Fruit fly (Drosophila melanogaster): ENCODE results near the gene CASK.

DNA sequence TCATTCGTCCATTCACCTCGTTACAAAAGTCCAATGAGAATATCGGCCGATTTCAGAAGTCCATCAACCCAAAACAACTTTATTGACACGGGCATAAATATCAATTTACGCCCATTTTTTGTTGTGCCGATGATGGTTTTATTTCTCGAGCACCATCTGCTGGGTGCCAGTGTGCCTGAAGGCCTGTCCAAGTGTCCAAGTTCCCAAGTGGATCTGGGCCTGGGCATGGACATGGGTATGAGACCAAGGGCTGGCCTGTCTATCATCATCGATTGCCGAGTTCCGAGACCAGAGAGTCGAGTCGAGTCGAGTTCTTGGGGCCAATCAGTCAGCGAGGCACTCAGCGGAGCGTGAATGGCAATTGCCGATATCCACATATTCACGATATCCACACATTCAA lies 9.7 kb upstream of the CASK start, which contains the start of gene Gr93a:
- TF ChIP-seq insv (optimal IDR thresholded peaks at IDR 0.05) (no peak), Myc (optimal IDR thresholded peaks at IDR 0.05) (no peak), psq (optimal IDR thresholded peaks at IDR 0.05) (no peak)
